Fruit fly (Drosophila melanogaster) whole organism: ENCODE measurements around the gene CG10348.

Experiments
- CG8478 ChIP-seq: fragments of >200 bp; optimal IDR thresholded peaks from 2 replicates; lab custom pipeline; 2018; ENCODE audit warnings: inconsistent platforms
- Dll ChIP-seq: fragments of >200 bp; optimal IDR thresholded peaks from 2 replicates; lab custom pipeline; 2017
- EcR ChIP-seq, 2 experiments: fragments of >200 bp; optimal IDR thresholded peaks; 2 replicates each; lab custom pipeline; 2017; ENCODE audit warnings: missing biosample characterization in 2 of 2, missing genetic modification characterization in 2 of 2, missing genetic modification reagents in 2 of 2
- pan ChIP-seq: fragments of >200 bp; optimal IDR thresholded peaks from 2 replicates; lab custom pipeline; 2017
- psq ChIP-seq: fragments of >200 bp; optimal IDR thresholded peaks from 2 replicates; lab custom pipeline; 2017
- usp ChIP-seq: fragments of >200 bp; optimal IDR thresholded peaks from 2 replicates; lab custom pipeline; 2017; ENCODE audit warnings: missing biosample characterization, missing genetic modification characterization, mixed read lengths

dm6 chr2L:18746694-18747093, 14.4 kb upstream of the CG10348 start:
- TF ChIP-seq psq (lab: Kevin White, UChicago) (no peak), CG8478 (lab: Kevin White, UChicago) (no peak), pan (no peak), usp (GFP tag; lab: Kevin White, UChicago) (no peak), EcR (GFP tag; optimal IDR thresholded peaks at IDR 0.05; lab: Kevin White, UChicago) (no peak), Dll (lab: Kevin White, UChicago) (no peak)
